Worm (Caenorhabditis elegans) whole organism, L1 larva: Measurements from ENCODE around the gene Y57G11B.8.

Experiments
- lin-39 ChIP-seq: fragments of 150-350 bp; optimal IDR thresholded peaks from 2 replicates; lab custom pipeline; 2014; ENCODE audit warnings: missing biosample characterization, missing genetic modification reagents, missing genetic modification characterization
- nhr-76 ChIP-seq: sonication (generic microtip); optimal IDR thresholded peaks from 2 replicates; lab custom pipeline; 2017; ENCODE audit warnings: missing biosample characterization, missing genetic modification characterization

DNA sequence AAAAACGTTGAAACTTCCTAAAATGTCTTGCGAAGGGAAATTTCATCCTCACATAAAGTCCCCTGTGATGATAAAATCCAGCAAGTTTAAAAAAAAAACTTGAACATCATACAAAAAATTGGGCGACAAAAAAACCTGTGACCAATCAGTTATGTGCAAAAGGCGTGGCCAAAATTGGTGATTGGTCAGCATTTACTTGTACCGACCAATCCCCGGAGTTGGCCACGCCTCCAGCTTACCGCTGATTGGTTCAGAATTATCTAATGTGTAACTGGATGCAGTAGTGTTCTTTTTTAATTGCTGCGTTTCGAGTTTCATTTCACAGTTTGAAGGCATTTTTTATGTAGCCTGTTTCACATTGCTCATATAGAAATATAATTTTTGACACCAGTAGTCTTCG, 5.4 kb downstream of the Y57G11B.8 start:
- TF ChIP-seq lin-39 (tag; lab: Kevin White, UChicago) (no peak), nhr-76 (tag; lab: Kevin White, UChicago) (no peak)
